Fruit fly (Drosophila melanogaster): Measurements from ENCODE around the gene CycH.
A peak's percentile ranks its signal among the peaks of the same experiment; 100 is the strongest.

The CycH gene

DNA sequence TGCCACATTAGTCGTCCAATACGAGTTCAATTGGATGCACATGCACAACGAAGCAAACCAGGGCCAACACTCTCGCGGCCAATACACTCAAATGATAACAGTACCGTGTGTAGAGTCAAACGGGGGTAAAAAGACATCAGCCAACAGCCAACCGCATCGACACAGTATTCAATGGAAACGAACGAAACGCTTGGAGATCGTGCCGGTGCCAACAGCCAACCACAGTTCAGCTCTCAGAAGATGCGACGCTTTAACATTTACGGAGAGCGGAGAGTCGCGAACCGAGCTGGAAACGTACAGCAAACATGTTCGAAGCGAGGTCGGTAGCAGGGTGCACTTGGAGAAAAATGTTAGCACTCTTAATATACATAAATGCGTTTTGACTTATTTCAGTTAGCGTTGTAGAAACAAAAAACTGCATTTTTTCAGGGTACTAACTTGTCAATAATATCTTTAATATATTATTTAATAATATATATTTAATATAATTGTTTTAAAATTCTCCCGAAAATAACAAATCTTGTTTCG lies 13.7 kb upstream of the CycH start (continued):
- TF ChIP-seq CG32767 (GFP tag; IDR thresholded peaks at IDR 0.05) (peak; percentile 75), insv (GFP tag; optimal IDR thresholded peaks at IDR 0.05) (peak in 1 of 2 experiments; percentile 31), sim (GFP tag; IDR thresholded peaks at IDR 0.05) (peak; percentile 59; the same call in 1 of the 2 replicates), CG14710 (tag; optimal IDR thresholded peaks at IDR 0.05) (no peak), caup (GFP tag; optimal IDR thresholded peaks at IDR 0.05; ENCODE audit: severe bottlenecking) (peak; percentile 38), CG13123 (GFP tag; optimal IDR thresholded peaks at IDR 0.05) (peak; percentile 44), Antp (GFP tag; optimal IDR thresholded peaks at IDR 0.05) (no peak), E2f1 (GFP tag; IDR thresholded peaks at IDR 0.05) (peak; percentile 52; the same call in 1 of the 2 replicates), wek (GFP tag; optimal IDR thresholded peaks at IDR 0.05) (no peak), CG3407 (GFP tag; optimal IDR thresholded peaks at IDR 0.05) (peak; percentile 25), Dip3 (GFP tag; optimal IDR thresholded peaks at IDR 0.05) (no peak), lilli (GFP tag; optimal IDR thresholded peaks at IDR 0.05) (no peak), eyg (GFP tag; optimal IDR thresholded peaks at IDR 0.05) (no peak), Hand (GFP tag; optimal IDR thresholded peaks at IDR 0.05) (no peak), Dad (GFP tag; optimal IDR thresholded peaks at IDR 0.05) (no peak), Gsc (GFP tag; IDR thresholded peaks at IDR 0.05) (peak; percentile 8; the same call in 1 of the 2 replicates), nerfin-2 (GFP tag; IDR thresholded peaks at IDR 0.05; ENCODE audit: partially characterized antibody) (no peak), Trl (optimal IDR thresholded peaks at IDR 0.05) (peak; percentile 42 to 76), Trl (GFP tag; optimal IDR thresholded peaks at IDR 0.05) (no peak), crc (GFP tag; optimal IDR thresholded peaks at IDR 0.05) (no peak), abd-A (tag; optimal IDR thresholded peaks at IDR 0.05) (no peak), bsh (GFP tag; optimal IDR thresholded peaks at IDR 0.05) (peak; percentile 50 to 86), CG18619 (GFP tag; optimal IDR thresholded peaks at IDR 0.05) (peak; percentile 45), pum (GFP tag; optimal IDR thresholded peaks at IDR 0.05) (no peak), Pdp1 (GFP tag; optimal IDR thresholded peaks at IDR 0.05) (no peak), rib (GFP tag; IDR thresholded peaks at IDR 0.05) (no peak), gt (GFP tag; IDR thresholded peaks at IDR 0.05) (no peak), Myb (GFP tag; optimal IDR thresholded peaks at IDR 0.05) (no peak), stwl (tag; optimal IDR thresholded peaks at IDR 0.05) (no peak), pzg (GFP tag; optimal IDR thresholded peaks at IDR 0.05) (no peak), org-1 (GFP tag; optimal IDR thresholded peaks at IDR 0.05) (peak; percentile 41), CG7357 (GFP tag; IDR thresholded peaks at IDR 0.05) (peak; percentile 24; the same call in 1 of the 3 replicates), tna (GFP tag; IDR thresholded peaks at IDR 0.05; ENCODE audit: partially characterized antibody) (no peak), Hey (tag; optimal IDR thresholded peaks at IDR 0.05) (no peak), CG13296 (GFP tag; optimal IDR thresholded peaks at IDR 0.05) (no peak), crol (GFP tag; IDR thresholded peaks at IDR 0.05) (no peak), mirr (GFP tag; optimal IDR thresholded peaks at IDR 0.05) (no peak), lmd (GFP tag; IDR thresholded peaks at IDR 0.05) (peak; percentile 50), CG12155 (GFP tag; optimal IDR thresholded peaks at IDR 0.05) (peak; percentile 23), CG8765 (GFP tag; IDR thresholded peaks at IDR 0.05) (no peak), CG12236 (GFP tag; optimal IDR thresholded peaks at IDR 0.05) (no peak), sqz (GFP tag; optimal IDR thresholded peaks at IDR 0.05) (no peak), CG10147 (GFP tag; optimal IDR thresholded peaks at IDR 0.05) (no peak), CG4404 (GFP tag; IDR thresholded peaks at IDR 0.05) (no peak), trh (GFP tag; optimal IDR thresholded peaks at IDR 0.05) (peak; percentile 12), CG6813 (GFP tag; optimal IDR thresholded peaks at IDR 0.05) (peak; percentile 2), NK7.1 (GFP tag; optimal IDR thresholded peaks at IDR 0.05) (no peak), Hr39 (optimal IDR thresholded peaks at IDR 0.05) (no peak), Rfx (GFP tag; IDR thresholded peaks at IDR 0.05) (peak; percentile 69; the same call in 1 of the 2 replicates), knrl (GFP tag; IDR thresholded peaks at IDR 0.05; ENCODE audit: partially characterized antibody) (no peak), CG16813 (GFP tag; IDR thresholded peaks at IDR 0.05; ENCODE audit: partially characterized antibody) (no peak)

All from whole organism, embryonic.